Worm (Caenorhabditis elegans) whole organism, L4 larva: ENCODE measurements around the gene str-64.

Experiments
- aha-1 ChIP-seq: fragments of 150-350 bp; peaks from one replicate; lab custom pipeline; 2014; ENCODE audit warnings: missing biosample characterization, missing genetic modification characterization
- fos-1 ChIP-seq: fragments of 150-350 bp; optimal IDR thresholded peaks from 2 replicates; lab custom pipeline; 2014; ENCODE audit warnings: missing biosample characterization, missing genetic modification characterization
- hif-1 ChIP-seq, 2 experiments: sonication (generic microtip); optimal IDR thresholded peaks; 2 replicates each; lab custom pipeline; 2016 to 2017; ENCODE audit warnings: missing compliant biosample characterization in 2 of 2, missing genetic modification characterization in 2 of 2, missing genetic modification reagents in 2 of 2, missing genotype in 2 of 2, mild to moderate bottlenecking in 1 of 2
- hlh-11 ChIP-seq: fragments of 200-800 bp; sonication (Bioruptor generic); optimal IDR thresholded peaks from 2 replicates; lab custom pipeline; 2018; ENCODE audit warnings: mild to moderate bottlenecking, missing genetic modification characterization, missing compliant biosample characterization
- nhr-10 ChIP-seq: fragments of 150-350 bp; optimal IDR thresholded peaks from 2 replicates; lab custom pipeline; 2014; ENCODE audit warnings: missing biosample characterization, missing genetic modification characterization
- nhr-11 ChIP-seq: fragments of 150-350 bp; optimal IDR thresholded peaks from 2 replicates; lab custom pipeline; 2014; ENCODE audit warnings: missing biosample characterization, missing genetic modification characterization
- nhr-77 ChIP-seq: fragments of 150-350 bp; optimal IDR thresholded peaks from 2 replicates; lab custom pipeline; 2014; ENCODE audit warnings: missing biosample characterization, missing genetic modification characterization
- pha-4 ChIP-seq, 2 experiments: fragments of 150-350 bp in 1 of 2; fragments of 200-800 bp in 1 of 2; sonication (Bioruptor generic) in 1 of 2; IDR thresholded peaks in 1 of 2; optimal IDR thresholded peaks in 1 of 2; 2 replicates each; pipeline versions ENCODE4 v1.3.6 to Lab custom; 2014 to 2022; ENCODE audit warnings: missing genetic modification characterization in 2 of 2, missing genetic modification reagents in 2 of 2, missing biosample characterization in 1 of 2, missing compliant biosample characterization in 1 of 2
- zag-1 ChIP-seq: fragments of 150-350 bp; optimal IDR thresholded peaks from 2 replicates; lab custom pipeline; 2014; ENCODE audit warnings: missing biosample characterization, missing genetic modification characterization
- zip-2 ChIP-seq: fragments of 150-350 bp; optimal IDR thresholded peaks from 2 replicates; lab custom pipeline; 2014; ENCODE audit warnings: missing biosample characterization, missing genetic modification characterization

DNA sequence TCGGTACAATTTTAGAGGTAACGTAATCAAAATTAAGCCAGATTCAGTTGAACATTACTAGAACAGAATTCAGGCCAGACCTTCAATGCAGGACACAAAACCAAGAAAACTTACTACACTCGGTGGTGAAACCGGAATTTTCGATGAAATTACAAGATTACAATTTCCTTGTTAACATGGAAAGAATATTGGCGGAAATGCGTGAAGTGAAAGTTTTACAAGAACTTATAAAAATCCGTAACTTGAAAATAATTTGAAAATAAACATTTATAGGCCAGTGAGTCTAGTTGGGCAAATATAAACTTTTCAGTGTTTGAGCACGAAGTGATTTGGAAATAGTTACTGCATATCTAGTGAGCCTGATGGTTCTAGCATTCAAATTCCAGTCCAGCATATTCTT, 48.2 kb upstream of the str-64 start, which contains the start of gene K08D9.6:
- TF ChIP-seq hif-1 (tag; optimal IDR thresholded peaks at IDR 0.05; lab: Kevin White, UChicago) (no peak), hlh-11 (tag; lab: Kevin White, UChicago) (no peak), zip-2 (no peak), nhr-10 (tag; lab: Kevin White, UChicago) (no peak), nhr-77 (tag; lab: Kevin White, UChicago) (no peak), nhr-11 (tag; lab: Kevin White, UChicago) (no peak), zag-1 (tag; lab: Kevin White, UChicago) (no peak), pha-4 (GFP tag; IDR thresholded peaks at IDR 0.05; lab: Robert Waterston, UW) (no peak), pha-4 (tag; optimal IDR thresholded peaks at IDR 0.05; lab: Kevin White, UChicago) (no peak), fos-1 (no peak), aha-1 (tag; lab: Kevin White, UChicago) (no peak)
